Worm (Caenorhabditis elegans): ENCODE results near the gene kin-21.

ce11 chrIV:9811487-9811886, 21.2 kb upstream of the kin-21 start:
- TF ChIP-seq snpc-4 (tag; optimal IDR thresholded peaks at IDR 0.05): no peak
- TF ChIP-seq lin-13 (GFP tag; optimal IDR thresholded peaks at IDR 0.05): no peak
- TF ChIP-seq ztf-4 (tag; optimal IDR thresholded peaks at IDR 0.05): no peak
- no peak for TF ChIP-seq ztf-11 (tag; optimal IDR thresholded peaks at IDR 0.05)
- TF ChIP-seq unc-55 (GFP tag; optimal IDR thresholded peaks at IDR 0.05): no peak
- TF ChIP-seq unc-39 (tag; optimal IDR thresholded peaks at IDR 0.05): no peak
- TF ChIP-seq mab-5 (tag; optimal IDR thresholded peaks at IDR 0.05): no peak
- no peak for TF ChIP-seq aly-2 (tag; optimal IDR thresholded peaks at IDR 0.05)
